Fruit fly (Drosophila melanogaster) whole organism, wandering third instar larva: ENCODE data around the gene CG13615.

Experiments used
- Abd-B ChIP-seq: fragments of >200 bp; optimal IDR thresholded peaks from 2 replicates; lab custom pipeline; 2017; ENCODE audit warnings: missing biosample characterization, missing genetic modification characterization
- CrebA ChIP-seq: fragments of 200-800 bp; sonication (Bioruptor generic); optimal IDR thresholded peaks from 2 replicates; lab custom pipeline; 2016; ENCODE audit warnings: missing biosample characterization, mild to moderate bottlenecking, missing genetic modification characterization, borderline replicate concordance
- Dif ChIP-seq: fragments of 200-275, 200-300 bp; sonication (Bioruptor generic); optimal IDR thresholded peaks from 2 replicates; lab custom pipeline; 2018; ENCODE audit warnings: missing biosample characterization, missing genetic modification characterization; ENCODE audit not compliant: partially characterized antibody
- HLH106 ChIP-seq: fragments of 200-800 bp; optimal IDR thresholded peaks from 3 replicates; lab custom pipeline; 2019; ENCODE audit warnings: missing biosample characterization, mild to moderate bottlenecking, missing genetic modification characterization, moderate library complexity
- Jra ChIP-seq: sonication (Bioruptor generic); optimal IDR thresholded peaks from 2 replicates; lab custom pipeline; 2016; ENCODE audit warnings: missing biosample characterization, missing genetic modification characterization
- Sp1 ChIP-seq: fragments of 200-800 bp; sonication (Bioruptor generic); optimal IDR thresholded peaks from 3 replicates; lab custom pipeline; 2019; ENCODE audit warnings: missing biosample characterization, mild to moderate bottlenecking, missing genetic modification characterization, moderate library complexity
- br ChIP-seq: fragments of 200-800 bp; sonication (Bioruptor generic); optimal IDR thresholded peaks from 2 replicates; lab custom pipeline; 2016; ENCODE audit warnings: missing biosample characterization, missing genetic modification characterization
- h ChIP-seq: fragments of 200-800 bp; sonication (Bioruptor generic); optimal IDR thresholded peaks from 3 replicates; lab custom pipeline; 2016; ENCODE audit warnings: missing biosample characterization, mild to moderate bottlenecking, missing genetic modification characterization
- psq ChIP-seq: fragments of 200-800 bp; sonication (Bioruptor generic); optimal IDR thresholded peaks from 3 replicates; lab custom pipeline; 2017; ENCODE audit warnings: missing biosample characterization, mild to moderate bottlenecking, missing genetic modification characterization, moderate library complexity

DNA sequence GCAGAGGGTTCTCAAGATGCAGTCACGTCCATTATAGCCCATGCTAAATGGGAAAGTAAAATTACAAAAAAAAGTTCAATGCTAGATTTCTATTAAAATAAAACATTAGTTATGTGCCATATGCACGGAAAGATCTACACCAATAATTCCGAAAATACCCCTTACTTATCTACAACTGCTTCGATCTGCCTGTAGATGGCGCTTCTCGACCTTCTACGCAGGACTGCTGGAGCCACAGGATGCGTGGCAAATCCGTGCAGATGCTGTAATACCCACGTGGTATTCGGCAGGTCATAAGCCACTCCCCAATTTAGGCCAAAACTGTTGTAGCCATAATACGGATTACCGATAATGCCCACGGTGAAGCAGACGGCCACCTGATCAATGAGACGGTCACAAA, 3.9 kb upstream of the CG13615 start:
- no peak for TF ChIP-seq h (GFP tag; lab: Kevin White, UChicago)
- no peak for TF ChIP-seq Abd-B (GFP tag; lab: Kevin White, UChicago)
- TF ChIP-seq HLH106, result no peak
- TF ChIP-seq psq (GFP tag; lab: Kevin White, UChicago), result no peak
- TF ChIP-seq Dif (GFP tag; lab: Kevin White, UChicago), result no peak
- no peak for TF ChIP-seq Sp1
- no peak for TF ChIP-seq Jra (GFP tag; lab: Kevin White, UChicago)
- no peak for TF ChIP-seq br (GFP tag; lab: Kevin White, UChicago)
- no peak for TF ChIP-seq CrebA
